Fruit fly (Drosophila melanogaster): ENCODE data around the gene tara.

tara gene

DNA sequence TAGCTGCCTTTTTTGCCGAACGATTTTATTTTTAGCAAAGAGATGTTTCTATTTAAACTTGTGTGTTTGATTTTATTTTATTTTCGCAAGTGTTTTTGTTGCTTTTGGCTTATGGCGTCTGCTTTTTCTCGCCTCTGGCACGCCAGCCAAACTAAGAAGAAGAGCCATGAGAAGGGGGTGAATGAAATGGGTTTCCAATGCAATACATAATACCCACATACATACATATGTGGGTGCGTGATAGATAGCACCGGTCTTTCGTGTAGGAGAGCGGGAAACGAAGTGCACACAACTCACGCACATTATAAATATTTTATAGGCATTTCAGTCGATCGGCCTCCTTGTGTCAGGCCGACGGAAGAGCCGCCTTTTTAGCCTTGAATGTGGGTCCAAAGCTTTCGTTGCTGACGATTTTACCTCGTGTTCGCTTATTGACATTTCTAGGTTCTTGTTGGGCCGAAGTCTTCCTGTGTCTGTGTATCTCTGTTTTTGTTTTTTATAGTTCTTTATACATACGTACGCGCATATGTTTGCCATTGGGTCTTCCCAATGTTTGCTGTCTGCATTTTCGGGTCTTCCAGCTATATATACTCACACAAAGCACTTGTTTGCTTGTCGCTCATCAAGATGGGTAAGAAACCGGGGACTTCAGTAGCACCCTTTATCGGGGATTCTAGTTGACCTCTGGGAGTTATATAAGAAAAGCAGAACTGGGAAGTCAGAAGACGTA is 50.6 kb downstream of the tara start (continued):
- TF ChIP-seq CG17359 (tag; optimal IDR thresholded peaks at IDR 0.05): peak; percentile 3
- TF ChIP-seq sr (GFP tag; IDR thresholded peaks at IDR 0.05): 0 out of 3 replicates have a peak, but pooled peaks have one; percentile 63
- TF ChIP-seq luna (GFP tag; optimal IDR thresholded peaks at IDR 0.05): no peak
- TF ChIP-seq CG1233 (GFP tag; optimal IDR thresholded peaks at IDR 0.05): peak; percentile 18
- TF ChIP-seq odd (GFP tag; optimal IDR thresholded peaks at IDR 0.05): peak; percentile 2
- no peak for TF ChIP-seq shn (GFP tag; optimal IDR thresholded peaks at IDR 0.05)
- TF ChIP-seq CG4328 (GFP tag; optimal IDR thresholded peaks at IDR 0.05): no peak
- TF ChIP-seq CG13775 (GFP tag; optimal IDR thresholded peaks at IDR 0.05): no peak
- TF ChIP-seq CG17568 (GFP tag; optimal IDR thresholded peaks at IDR 0.05): peak; percentile 4
- no peak for TF ChIP-seq nmo (GFP tag; optimal IDR thresholded peaks at IDR 0.05)
- TF ChIP-seq Jarid2 (GFP tag; optimal IDR thresholded peaks at IDR 0.05): peak; percentile 3
- no peak for TF ChIP-seq fu2 (GFP tag; optimal IDR thresholded peaks at IDR 0.05)
- no peak for TF ChIP-seq Atf3 (GFP tag; optimal IDR thresholded peaks at IDR 0.05)
- no peak for TF ChIP-seq CG2889 (GFP tag; IDR thresholded peaks at IDR 0.05)
- peak; percentile 43; the same call in 1 of the 3 replicates for TF ChIP-seq ci (GFP tag; IDR thresholded peaks at IDR 0.05)
- TF ChIP-seq fd102C (GFP tag; optimal IDR thresholded peaks at IDR 0.05): peak; percentile 15
- peak; percentile 76 for TF ChIP-seq twi (tag; optimal IDR thresholded peaks at IDR 0.05)
- peak; percentile 30; the same call in 1 of the 4 replicates for TF ChIP-seq chinmo (GFP tag; IDR thresholded peaks at IDR 0.05; ENCODE audit: partially characterized antibody)
- TF ChIP-seq Asciz (GFP tag; optimal IDR thresholded peaks at IDR 0.05): peak; percentile 23
- TF ChIP-seq Side (GFP tag; optimal IDR thresholded peaks at IDR 0.05): peak; percentile 28
- TF ChIP-seq NK7.1 (GFP tag; optimal IDR thresholded peaks at IDR 0.05): no peak
- no peak for TF ChIP-seq wdn (GFP tag; IDR thresholded peaks at IDR 0.05)
- TF ChIP-seq trem (tag; optimal IDR thresholded peaks at IDR 0.05): no peak
- TF ChIP-seq ac (GFP tag; optimal IDR thresholded peaks at IDR 0.05): peak; percentile 31
- TF ChIP-seq cg (GFP tag; optimal IDR thresholded peaks at IDR 0.05): peak; percentile 58
- TF ChIP-seq CG4360 (GFP tag; IDR thresholded peaks at IDR 0.05): peak; percentile 33; the same call in 1 of the 2 replicates
- no peak for TF ChIP-seq Usf (GFP tag; optimal IDR thresholded peaks at IDR 0.05)
- peak; percentile 15 for TF ChIP-seq cwo (GFP tag; optimal IDR thresholded peaks at IDR 0.05)
- no peak for TF ChIP-seq lov (optimal IDR thresholded peaks at IDR 0.05)
- no peak for TF ChIP-seq lov (GFP tag; IDR thresholded peaks at IDR 0.05)
- no peak for TF ChIP-seq vnd (GFP tag; IDR thresholded peaks at IDR 0.05; ENCODE audit: partially characterized antibody)
- TF ChIP-seq caup (GFP tag; optimal IDR thresholded peaks at IDR 0.05; ENCODE audit: severe bottlenecking): no peak
- no peak for TF ChIP-seq Hr51 (GFP tag; optimal IDR thresholded peaks at IDR 0.05)
- no peak for TF ChIP-seq Hr39 (optimal IDR thresholded peaks at IDR 0.05)
- no peak for TF ChIP-seq CG9437 (GFP tag; optimal IDR thresholded peaks at IDR 0.05)
- 0 out of 2 replicates have a peak, but pooled peaks have one; percentile 22 for TF ChIP-seq tna (GFP tag; IDR thresholded peaks at IDR 0.05; ENCODE audit: partially characterized antibody)
- peak; percentile 53 for TF ChIP-seq gcm (GFP tag; optimal IDR thresholded peaks at IDR 0.05)
- no peak for TF ChIP-seq dm (GFP tag; optimal IDR thresholded peaks at IDR 0.05)
- peak; percentile 79 for TF ChIP-seq CG17385 (GFP tag; optimal IDR thresholded peaks at IDR 0.05)
- no peak for TF ChIP-seq ranshi (GFP tag; IDR thresholded peaks at IDR 0.05)
- no peak for TF ChIP-seq Sox102F (GFP tag; optimal IDR thresholded peaks at IDR 0.05)
- TF ChIP-seq repo (GFP tag; optimal IDR thresholded peaks at IDR 0.05): no peak
- TF ChIP-seq CG6254 (GFP tag; optimal IDR thresholded peaks at IDR 0.05): peak; percentile 29
- TF ChIP-seq Opbp (GFP tag; IDR thresholded peaks at IDR 0.05; ENCODE audit: partially characterized antibody): no peak
- TF ChIP-seq sob (GFP tag; IDR thresholded peaks at IDR 0.05): no peak
- no peak for TF ChIP-seq Scr (GFP tag; IDR thresholded peaks at IDR 0.05; ENCODE audit: partially characterized antibody)
- no peak for TF ChIP-seq Eip74EF (GFP tag; optimal IDR thresholded peaks at IDR 0.05)
- no peak for TF ChIP-seq oc (tag; optimal IDR thresholded peaks at IDR 0.05)
